Worm (Caenorhabditis elegans): ENCODE measurements around the gene vpat-1.

Gene vpat-1

DNA sequence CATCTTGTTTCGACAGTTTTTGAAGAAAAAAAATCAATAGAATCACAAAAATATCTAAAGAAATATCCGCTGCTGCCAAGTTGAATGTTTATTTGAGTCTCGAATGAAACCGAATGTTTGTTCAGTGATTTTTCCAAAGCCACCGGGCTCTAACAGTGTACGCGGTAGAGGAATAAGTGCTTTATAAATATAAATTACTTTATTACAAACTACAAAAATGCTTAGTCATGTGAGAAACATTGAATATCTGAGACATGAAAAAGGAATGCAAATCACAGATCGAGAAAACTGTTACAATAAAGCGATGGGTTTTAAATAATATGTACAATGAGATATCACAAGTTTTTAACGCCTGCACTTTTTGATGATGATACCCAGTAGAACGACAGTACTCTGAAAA lies 7.7 kb downstream of the vpat-1 start, which contains the start of gene F55A4.7:
Gene F55A4.7 (minus strand): TSS at position 101 of the 400 bp plus-strand sequence.
- TF ChIP-seq ceh-32 (tag; optimal IDR thresholded peaks at IDR 0.05; ENCODE audit: poor library complexity) (no peak), mxl-3 (GFP tag; optimal IDR thresholded peaks at IDR 0.05) (no peak), attf-4 (tag; optimal IDR thresholded peaks at IDR 0.05) (no peak), cey-2 (tag; optimal IDR thresholded peaks at IDR 0.05; ENCODE audit: borderline replicate concordance, insufficient read depth) (no peak), snpc-1.2 (GFP tag; IDR thresholded peaks at IDR 0.05) (no peak), nhr-6 (tag; optimal IDR thresholded peaks at IDR 0.05) (no peak), nhr-77 (tag; optimal IDR thresholded peaks at IDR 0.05) (no peak), T26A8.4 (GFP tag; IDR thresholded peaks at IDR 0.05) (no peak), daf-19 (GFP tag; conservative IDR thresholded peaks at IDR 0.05) (no peak), zip-11 (GFP tag; IDR thresholded peaks at IDR 0.05) (no peak), nhr-48 (tag; optimal IDR thresholded peaks at IDR 0.05) (no peak), fkh-10 (GFP tag; optimal IDR thresholded peaks at IDR 0.05) (no peak), ceh-82 (tag; optimal IDR thresholded peaks at IDR 0.05) (no peak), egl-43 (GFP tag; IDR thresholded peaks at IDR 0.05) (no peak)

DNA sequence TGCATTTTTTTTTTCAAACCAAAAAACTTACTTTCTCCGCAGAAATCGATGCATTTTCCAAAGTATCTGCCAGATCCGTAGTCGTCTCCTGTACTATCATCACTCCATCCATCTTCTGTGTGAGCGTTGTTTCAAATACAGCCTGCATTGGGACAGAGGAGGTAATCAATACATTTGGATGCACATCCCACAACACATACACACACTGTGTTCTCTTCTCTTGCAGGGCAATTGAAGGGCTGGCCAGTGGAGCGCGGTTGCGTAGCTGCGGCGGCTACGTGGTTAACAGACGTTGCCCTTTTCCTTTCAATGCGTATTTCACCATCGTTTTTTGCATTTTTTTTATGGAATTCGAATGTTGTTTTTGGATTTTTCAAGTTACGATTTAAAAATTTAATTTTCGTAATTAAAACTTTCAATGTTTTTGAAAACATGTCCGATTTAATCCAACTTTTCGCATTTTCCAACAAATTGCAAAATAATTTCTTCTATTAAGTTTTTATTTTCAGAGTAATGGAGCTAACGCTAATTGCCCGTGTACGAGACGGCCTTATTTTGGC lies 10.9 kb downstream of the vpat-1 start, which contains the start of the genes stau-1 and sec-22:
Gene stau-1 (minus strand): TSS at position 248 of the 560 bp plus-strand sequence.
Gene sec-22 (plus strand): TSS at position 510 of the 560 bp plus-strand sequence.
- TF ChIP-seq pha-4 (GFP tag; IDR thresholded peaks at IDR 0.05) (no peak), pha-4 (tag; optimal IDR thresholded peaks at IDR 0.05) (peak; percentile 10), dmd-8 (GFP tag; IDR thresholded peaks at IDR 0.05) (no peak), fos-1 (tag; optimal IDR thresholded peaks at IDR 0.05) (no peak), Y5F2A.4 (GFP tag; optimal IDR thresholded peaks at IDR 0.05) (no peak), mxl-3 (GFP tag; optimal IDR thresholded peaks at IDR 0.05) (peak; percentile 47), ctbp-1 (GFP tag; IDR thresholded peaks at IDR 0.05) (0 out of 2 replicates have a peak, but pooled peaks have one; percentile 21), nhr-48 (tag; optimal IDR thresholded peaks at IDR 0.05) (no peak), daf-16 (GFP tag; optimal IDR thresholded peaks at IDR 0.05) (no peak), daf-16 (tag; optimal IDR thresholded peaks at IDR 0.05) (no peak), mep-1 (tag; optimal IDR thresholded peaks at IDR 0.05) (peak; percentile 71), lin-1 (GFP tag; IDR thresholded peaks at IDR 0.05) (no peak), ztf-11 (tag; optimal IDR thresholded peaks at IDR 0.05) (no peak), dpl-1 (GFP tag; optimal IDR thresholded peaks at IDR 0.05) (peak; percentile 30), D1046.2 (GFP tag; IDR thresholded peaks at IDR 0.05) (no peak), aha-1 (tag) (peak; percentile 86), zfp-2 (tag; optimal IDR thresholded peaks at IDR 0.05) (no peak), hlh-30 (tag; optimal IDR thresholded peaks at IDR 0.05; ENCODE audit: insufficient read depth) (peak; percentile 36), mxl-2 (GFP tag; conservative IDR thresholded peaks at IDR 0.05) (no peak), egl-27 (tag; optimal IDR thresholded peaks at IDR 0.05) (no peak), nhr-42 (GFP tag; IDR thresholded peaks at IDR 0.05) (no peak), rbr-2 (tag; optimal IDR thresholded peaks at IDR 0.05) (peak; percentile 1), lim-7 (GFP tag; IDR thresholded peaks at IDR 0.05) (no peak), unc-39 (tag; optimal IDR thresholded peaks at IDR 0.05) (no peak), mes-2 (tag; optimal IDR thresholded peaks at IDR 0.05; ENCODE audit: poor library complexity, severe bottlenecking) (peak; percentile 74), F49E8.2 (tag; optimal IDR thresholded peaks at IDR 0.05; ENCODE audit: borderline replicate concordance) (no peak), F44E2.7 (GFP tag; IDR thresholded peaks at IDR 0.05) (no peak), ZK546.5 (tag; optimal IDR thresholded peaks at IDR 0.05) (no peak), php-3 (GFP tag; IDR thresholded peaks at IDR 0.05) (no peak), Y48G9A.11 (GFP tag; IDR thresholded peaks at IDR 0.05) (no peak), ama-1 (optimal IDR thresholded peaks at IDR 0.05) (no peak), tra-1 (GFP tag; IDR thresholded peaks at IDR 0.05) (no peak), nhr-6 (tag; optimal IDR thresholded peaks at IDR 0.05) (no peak), lsy-2 (tag; optimal IDR thresholded peaks at IDR 0.05) (peak in 1 of 2 experiments; percentile 57), lin-15B (tag; optimal IDR thresholded peaks at IDR 0.05) (no peak), dmd-6 (GFP tag; IDR thresholded peaks at IDR 0.05) (peak; percentile 19; the same call in 1 of the 2 replicates), madf-5 (GFP tag; IDR thresholded peaks at IDR 0.05) (no peak), ceh-20 (GFP tag; IDR thresholded peaks at IDR 0.05) (no peak), pqm-1 (tag; optimal IDR thresholded peaks at IDR 0.05) (no peak), dmd-9 (GFP tag; IDR thresholded peaks at IDR 0.05) (no peak)

Data from whole organism, L4 larva.